Worm (Caenorhabditis elegans): ENCODE measurements around the gene efr-3.

efr-3 gene

ce11 chrII:6341076-6341475 lies 20.1 kb upstream of the efr-3 start:
- TF ChIP-seq lin-32 (GFP tag; optimal IDR thresholded peaks at IDR 0.05): no peak
- no peak for TF ChIP-seq unc-62 (GFP tag; optimal IDR thresholded peaks at IDR 0.05)
- TF ChIP-seq elt-3 (tag; optimal IDR thresholded peaks at IDR 0.05): no peak
- no peak for TF ChIP-seq mab-5 (tag; optimal IDR thresholded peaks at IDR 0.05)
- no peak for TF ChIP-seq sptf-1 (tag; optimal IDR thresholded peaks at IDR 0.05)
- no peak for TF ChIP-seq ceh-39 (tag; optimal IDR thresholded peaks at IDR 0.05)
- no peak for TF ChIP-seq nhr-76 (tag; optimal IDR thresholded peaks at IDR 0.05)
- no peak for TF ChIP-seq sem-2 (GFP tag; optimal IDR thresholded peaks at IDR 0.05)
- no peak for TF ChIP-seq hlh-1 (tag; optimal IDR thresholded peaks at IDR 0.05)
- TF ChIP-seq unc-120 (tag; optimal IDR thresholded peaks at IDR 0.05; ENCODE audit: poor library complexity, severe bottlenecking): no peak
- TF ChIP-seq mls-2 (tag; optimal IDR thresholded peaks at IDR 0.05): no peak
- TF ChIP-seq lsy-2 (tag; optimal IDR thresholded peaks at IDR 0.05): no peak
- no peak for TF ChIP-seq zip-8 (tag; optimal IDR thresholded peaks at IDR 0.05)
- TF ChIP-seq unc-39 (tag; optimal IDR thresholded peaks at IDR 0.05): no peak
- no peak for TF ChIP-seq nhr-12 (tag; optimal IDR thresholded peaks at IDR 0.05)
- TF ChIP-seq nhr-28 (tag; optimal IDR thresholded peaks at IDR 0.05): no peak

- TF ChIP-seq unc-120 (tag; optimal IDR thresholded peaks at IDR 0.05; ENCODE audit: poor library complexity, severe bottlenecking) (no peak), mep-1 (tag; optimal IDR thresholded peaks at IDR 0.05) (no peak), nhr-76 (tag; optimal IDR thresholded peaks at IDR 0.05) (no peak), ceh-83 (GFP tag; optimal IDR thresholded peaks at IDR 0.05) (no peak), ces-1 (GFP tag; optimal IDR thresholded peaks at IDR 0.05) (no peak), pha-4 (tag; optimal IDR thresholded peaks at IDR 0.05) (no peak), ztf-11 (tag; optimal IDR thresholded peaks at IDR 0.05) (no peak), ceh-39 (tag; optimal IDR thresholded peaks at IDR 0.05) (no peak), nhr-237 (tag; optimal IDR thresholded peaks at IDR 0.05) (no peak), mab-5 (tag; optimal IDR thresholded peaks at IDR 0.05) (no peak), ceh-43 (GFP tag; optimal IDR thresholded peaks at IDR 0.05) (no peak)
These were observed 19.0 kb upstream of the efr-3 start, which contains the start of gene C32D5.7 for ce11 chrII:6339948-6340347. Gene C32D5.7, minus strand, starts transcription at chrII:6340048.

ce11 chrII:6339511-6339910 lies 18.6 kb upstream of the efr-3 start:
- no peak for TF ChIP-seq ceh-43 (GFP tag; optimal IDR thresholded peaks at IDR 0.05)
- no peak for TF ChIP-seq sem-2 (GFP tag; optimal IDR thresholded peaks at IDR 0.05)
- TF ChIP-seq elt-3 (tag; optimal IDR thresholded peaks at IDR 0.05): no peak
- no peak for TF ChIP-seq cnd-1 (tag; optimal IDR thresholded peaks at IDR 0.05)
- TF ChIP-seq snpc-4 (tag; optimal IDR thresholded peaks at IDR 0.05): no peak
- TF ChIP-seq blmp-1 (tag; optimal IDR thresholded peaks at IDR 0.05): no peak
- TF ChIP-seq nhr-76 (tag; optimal IDR thresholded peaks at IDR 0.05): no peak
- TF ChIP-seq hlh-1 (tag; optimal IDR thresholded peaks at IDR 0.05): no peak
- TF ChIP-seq mab-5 (tag; optimal IDR thresholded peaks at IDR 0.05): no peak

- TF ChIP-seq elt-3 (tag; optimal IDR thresholded peaks at IDR 0.05) (no peak), lin-32 (GFP tag; optimal IDR thresholded peaks at IDR 0.05) (no peak), unc-39 (tag; optimal IDR thresholded peaks at IDR 0.05) (no peak), ztf-11 (tag; optimal IDR thresholded peaks at IDR 0.05) (no peak), unc-120 (tag; optimal IDR thresholded peaks at IDR 0.05; ENCODE audit: poor library complexity, severe bottlenecking) (no peak), tbx-8 (GFP tag; optimal IDR thresholded peaks at IDR 0.05) (no peak)
These were observed 14.4 kb upstream of the efr-3 start, which contains the start of gene C32D5.14 for ce11 chrII:6335358-6335757. Gene C32D5.14, plus strand, starts transcription at chrII:6335488.

- no peak for TF ChIP-seq zip-8 (tag; optimal IDR thresholded peaks at IDR 0.05)
- TF ChIP-seq elt-3 (tag; optimal IDR thresholded peaks at IDR 0.05): no peak
- no peak for TF ChIP-seq mls-2 (tag; optimal IDR thresholded peaks at IDR 0.05)
- TF ChIP-seq nhr-12 (tag; optimal IDR thresholded peaks at IDR 0.05): no peak
- no peak for TF ChIP-seq sem-2 (GFP tag; optimal IDR thresholded peaks at IDR 0.05)
These were observed 13.8 kb upstream of the efr-3 start for ce11 chrII:6334745-6335260.

- TF ChIP-seq ztf-11 (tag; optimal IDR thresholded peaks at IDR 0.05) (no peak), ces-1 (GFP tag; optimal IDR thresholded peaks at IDR 0.05) (no peak), unc-120 (tag; optimal IDR thresholded peaks at IDR 0.05; ENCODE audit: poor library complexity, severe bottlenecking) (no peak), drap-1 (GFP tag; optimal IDR thresholded peaks at IDR 0.05) (no peak), hlh-1 (tag; optimal IDR thresholded peaks at IDR 0.05) (no peak), elt-3 (tag; optimal IDR thresholded peaks at IDR 0.05) (no peak), unc-39 (tag; optimal IDR thresholded peaks at IDR 0.05) (no peak), pha-4 (tag; optimal IDR thresholded peaks at IDR 0.05) (no peak), zip-8 (tag; optimal IDR thresholded peaks at IDR 0.05) (no peak), flh-1 (GFP tag; optimal IDR thresholded peaks at IDR 0.05) (no peak), nhr-28 (tag; optimal IDR thresholded peaks at IDR 0.05) (no peak), cnd-1 (tag; optimal IDR thresholded peaks at IDR 0.05) (no peak), nhr-12 (tag; optimal IDR thresholded peaks at IDR 0.05) (no peak), lin-32 (GFP tag; optimal IDR thresholded peaks at IDR 0.05) (no peak), mep-1 (tag; optimal IDR thresholded peaks at IDR 0.05) (no peak), nhr-237 (tag; optimal IDR thresholded peaks at IDR 0.05) (no peak)
These were observed 12.9 kb upstream of the efr-3 start, which contains the start of gene ttc-39B for ce11 chrII:6333887-6334286. Gene ttc-39B, minus strand, starts transcription at chrII:6333987.

All from whole organism, mixed stage, embryonic.